Worm (Caenorhabditis elegans) whole organism, L3 larva: ENCODE data around the gene C35A5.5.

Experiments used
- ZK546.5 ChIP-seq: sonication (generic microtip); optimal IDR thresholded peaks from 2 replicates; lab custom pipeline; 2017; ENCODE audit warnings: missing biosample characterization, missing genetic modification characterization
- ceh-16 ChIP-seq: sonication (generic microtip); optimal IDR thresholded peaks from 2 replicates; lab custom pipeline; 2017; ENCODE audit warnings: missing biosample characterization, missing genetic modification characterization
- ceh-82 ChIP-seq: fragments of 150-350 bp; optimal IDR thresholded peaks from 2 replicates; lab custom pipeline; 2014; ENCODE audit warnings: missing biosample characterization, missing genetic modification characterization
- egl-27 ChIP-seq: sonication (generic microtip); optimal IDR thresholded peaks from 4 replicates; lab custom pipeline; 2017; ENCODE audit warnings: missing biosample characterization, missing genetic modification reagents, missing genetic modification characterization
- elt-3 ChIP-seq, 3 experiments: fragments of 150-350 bp in 1 of 3; sonication (generic microtip) in 2 of 3; optimal IDR thresholded peaks; 2 replicates in 2 of 3; 4 replicates in 1 of 3; lab custom pipeline; 2014 to 2017; ENCODE audit warnings: missing biosample characterization in 3 of 3, missing genetic modification characterization in 3 of 3
- fkh-10 ChIP-seq: sonication (generic microtip); optimal IDR thresholded peaks from 2 replicates; lab custom pipeline; 2017; ENCODE audit warnings: missing biosample characterization, missing genetic modification reagents, missing genetic modification characterization
- lin-39 ChIP-seq: fragments of 150-350 bp; optimal IDR thresholded peaks from 2 replicates; lab custom pipeline; 2018; ENCODE audit warnings: missing biosample characterization, missing genetic modification reagents, missing genetic modification characterization
- nhr-11 ChIP-seq: fragments of 150-350 bp; optimal IDR thresholded peaks from 2 replicates; lab custom pipeline; 2014; ENCODE audit warnings: missing biosample characterization, missing genetic modification characterization
- nhr-12 ChIP-seq: fragments of 150-350 bp; optimal IDR thresholded peaks from 2 replicates; lab custom pipeline; 2014; ENCODE audit warnings: missing biosample characterization, missing genetic modification characterization
- nhr-28 ChIP-seq: fragments of 150-350 bp; optimal IDR thresholded peaks from 2 replicates; lab custom pipeline; 2014; ENCODE audit warnings: missing biosample characterization, missing genetic modification characterization
- nhr-43 ChIP-seq: sonication (generic microtip); optimal IDR thresholded peaks from 2 replicates; lab custom pipeline; 2016; ENCODE audit warnings: mild to moderate bottlenecking, missing genetic modification characterization, missing compliant biosample characterization; ENCODE audit not compliant: poor library complexity, severe bottlenecking
- zag-1 ChIP-seq: fragments of 150-350 bp; optimal IDR thresholded peaks from 2 replicates; lab custom pipeline; 2014; ENCODE audit warnings: missing biosample characterization, missing genetic modification characterization

ce11 chrV:10491443-10491842 lies 14.2 kb upstream of the C35A5.5 start, which contains the start of gene aqp-5:
- TF ChIP-seq zag-1 (tag; lab: Kevin White, UChicago) (no peak), egl-27 (tag; lab: Kevin White, UChicago) (no peak), fkh-10 (GFP tag; lab: Kevin White, UChicago) (no peak), lin-39 (tag; lab: Kevin White, UChicago) (no peak), nhr-12 (no peak), ceh-16 (no peak), elt-3 (tag; optimal IDR thresholded peaks at IDR 0.05; lab: Kevin White, UChicago) (no peak), nhr-11 (tag; lab: Kevin White, UChicago) (no peak), ceh-82 (no peak), ZK546.5 (no peak), nhr-28 (tag; lab: Kevin White, UChicago) (no peak), nhr-43 (tag; lab: Kevin White, UChicago) (no peak)
